Fruit fly (Drosophila melanogaster): ENCODE results near the gene CG3301.

Gene CG3301

dm6 chr3R:21273427-21274038 lies 2.5 kb downstream of the CG3301 start, which contains the start of gene CG3308:
TSS of gene CG3308 (minus strand) at chr3R:21273817.
- TF ChIP-seq gl (tag; optimal IDR thresholded peaks at IDR 0.05) (no peak), CG12605 (GFP tag; IDR thresholded peaks at IDR 0.05) (0 out of 2 replicates have a peak, but pooled peaks have one; percentile 3), CG9948 (tag; optimal IDR thresholded peaks at IDR 0.05) (no peak)

- TF ChIP-seq CG32121 (GFP tag; IDR thresholded peaks at IDR 0.05) (no peak), EcR (GFP tag; optimal IDR thresholded peaks at IDR 0.05) (no peak)
These were observed 4.8 kb downstream of the CG3301 start for dm6 chr3R:21271208-21271607.

dm6 chr3R:21270609-21271143 lies 5.4 kb downstream of the CG3301 start:
- TF ChIP-seq CG12605 (GFP tag; IDR thresholded peaks at IDR 0.05), result no peak
- TF ChIP-seq Pif1B (GFP tag; optimal IDR thresholded peaks at IDR 0.05), result no peak

- TF ChIP-seq fd96Ca (GFP tag; IDR thresholded peaks at IDR 0.05), result peak; percentile 51; the same call in 1 of the 3 replicates
- TF ChIP-seq EcR (GFP tag; optimal IDR thresholded peaks at IDR 0.05), result peak; percentile 12
- no peak for TF ChIP-seq CG32121 (GFP tag; IDR thresholded peaks at IDR 0.05)
- TF ChIP-seq CG12605 (GFP tag; IDR thresholded peaks at IDR 0.05), result 0 out of 2 replicates have a peak, but pooled peaks have one; percentile 23
- peak; percentile 38 for TF ChIP-seq Snoo (tag; optimal IDR thresholded peaks at IDR 0.05)
- TF ChIP-seq rn (GFP tag; IDR thresholded peaks at IDR 0.05), result no peak
- peak; percentile 52; the same call in 2 of the 3 replicates for TF ChIP-seq CG4496 (GFP tag; IDR thresholded peaks at IDR 0.05)
These were observed 6.1 kb downstream of the CG3301 start, which contains the start of the genes AP-2sigma and Idi for dm6 chr3R:21269923-21270322. TSS of gene AP-2sigma (minus strand) at chr3R:21270075. TSS of gene Idi (plus strand) at chr3R:21270126.

dm6 chr3R:21268873-21269272 lies 7.2 kb downstream of the CG3301 start, which contains the start of gene Rab1:
TSS of gene Rab1 (minus strand) at chr3R:21269060.
- TF ChIP-seq CG10348 (GFP tag; IDR thresholded peaks at IDR 0.05), result no peak
- TF ChIP-seq CG4496 (GFP tag; IDR thresholded peaks at IDR 0.05), result 0 out of 3 replicates have a peak, but pooled peaks have one; percentile 62
- 0 out of 2 replicates have a peak, but pooled peaks have one; percentile 23 for TF ChIP-seq CG32121 (GFP tag; IDR thresholded peaks at IDR 0.05)
- no peak for TF ChIP-seq EcR (GFP tag; optimal IDR thresholded peaks at IDR 0.05)
- peak; percentile 56 for TF ChIP-seq Snoo (tag; optimal IDR thresholded peaks at IDR 0.05)
- TF ChIP-seq D1 (tag; optimal IDR thresholded peaks at IDR 0.05), result no peak
- TF ChIP-seq Pif1B (GFP tag; optimal IDR thresholded peaks at IDR 0.05), result no peak
- no peak for TF ChIP-seq CG12605 (GFP tag; IDR thresholded peaks at IDR 0.05)
- 0 out of 2 replicates have a peak, but pooled peaks have one; percentile 7 for TF ChIP-seq Ets98B (GFP tag; IDR thresholded peaks at IDR 0.05)
- TF ChIP-seq CG14655 (GFP tag; optimal IDR thresholded peaks at IDR 0.05), result no peak
- peak; percentile 52; the same call in 1 of the 3 replicates for TF ChIP-seq fd96Ca (GFP tag; IDR thresholded peaks at IDR 0.05)
- TF ChIP-seq Pif1A (GFP tag; optimal IDR thresholded peaks at IDR 0.05), result no peak
- TF ChIP-seq CG34367 (tag; optimal IDR thresholded peaks at IDR 0.05), result no peak
- TF ChIP-seq CG15710 (tag; optimal IDR thresholded peaks at IDR 0.05), result no peak
- no peak for TF ChIP-seq gl (tag; optimal IDR thresholded peaks at IDR 0.05)
- TF ChIP-seq rn (GFP tag; IDR thresholded peaks at IDR 0.05), result no peak
- no peak for TF ChIP-seq CG9948 (tag; optimal IDR thresholded peaks at IDR 0.05)
- no peak for TF ChIP-seq CG13204 (GFP tag; optimal IDR thresholded peaks at IDR 0.05)
- no peak for TF ChIP-seq CG8301 (tag; optimal IDR thresholded peaks at IDR 0.05)
- peak; percentile 11 for TF ChIP-seq CG8159 (tag; optimal IDR thresholded peaks at IDR 0.05)
- TF ChIP-seq CG17806 (tag; optimal IDR thresholded peaks at IDR 0.05), result no peak

dm6 chr3R:21267972-21268512 lies 8.0 kb downstream of the CG3301 start:
- TF ChIP-seq gl (tag; optimal IDR thresholded peaks at IDR 0.05) (peak; percentile 10), CG34367 (tag; optimal IDR thresholded peaks at IDR 0.05) (no peak), fd96Ca (GFP tag; IDR thresholded peaks at IDR 0.05) (0 out of 3 replicates have a peak, but pooled peaks have one; percentile 18), CG17806 (tag; optimal IDR thresholded peaks at IDR 0.05) (no peak), CG12605 (GFP tag; IDR thresholded peaks at IDR 0.05) (peak; percentile 23; the same call in 1 of the 2 replicates), CG9948 (tag; optimal IDR thresholded peaks at IDR 0.05) (no peak)

- TF ChIP-seq rn (GFP tag; IDR thresholded peaks at IDR 0.05), result no peak
- TF ChIP-seq CG34367 (tag; optimal IDR thresholded peaks at IDR 0.05), result no peak
- peak; percentile 85; the same call in 2 of the 3 replicates for TF ChIP-seq CG4496 (GFP tag; IDR thresholded peaks at IDR 0.05)
- TF ChIP-seq CG32121 (GFP tag; IDR thresholded peaks at IDR 0.05), result no peak
- peak; percentile 43; the same call in 1 of the 3 replicates for TF ChIP-seq fd96Ca (GFP tag; IDR thresholded peaks at IDR 0.05)
- peak; percentile 17 for TF ChIP-seq Pif1A (GFP tag; optimal IDR thresholded peaks at IDR 0.05)
- TF ChIP-seq CG13204 (GFP tag; optimal IDR thresholded peaks at IDR 0.05), result no peak
- TF ChIP-seq Snoo (tag; optimal IDR thresholded peaks at IDR 0.05), result peak; percentile 40
- TF ChIP-seq Ets98B (GFP tag; IDR thresholded peaks at IDR 0.05), result peak; percentile 31; the same call in 1 of the 2 replicates
- TF ChIP-seq gl (tag; optimal IDR thresholded peaks at IDR 0.05), result no peak
- no peak for TF ChIP-seq CG10348 (GFP tag; IDR thresholded peaks at IDR 0.05)
These were observed 12.9 kb downstream of the CG3301 start for dm6 chr3R:21263177-21263576.

Data from whole organism, pupa.